Fruit fly (Drosophila melanogaster): ENCODE measurements around the gene wge.

DNA sequence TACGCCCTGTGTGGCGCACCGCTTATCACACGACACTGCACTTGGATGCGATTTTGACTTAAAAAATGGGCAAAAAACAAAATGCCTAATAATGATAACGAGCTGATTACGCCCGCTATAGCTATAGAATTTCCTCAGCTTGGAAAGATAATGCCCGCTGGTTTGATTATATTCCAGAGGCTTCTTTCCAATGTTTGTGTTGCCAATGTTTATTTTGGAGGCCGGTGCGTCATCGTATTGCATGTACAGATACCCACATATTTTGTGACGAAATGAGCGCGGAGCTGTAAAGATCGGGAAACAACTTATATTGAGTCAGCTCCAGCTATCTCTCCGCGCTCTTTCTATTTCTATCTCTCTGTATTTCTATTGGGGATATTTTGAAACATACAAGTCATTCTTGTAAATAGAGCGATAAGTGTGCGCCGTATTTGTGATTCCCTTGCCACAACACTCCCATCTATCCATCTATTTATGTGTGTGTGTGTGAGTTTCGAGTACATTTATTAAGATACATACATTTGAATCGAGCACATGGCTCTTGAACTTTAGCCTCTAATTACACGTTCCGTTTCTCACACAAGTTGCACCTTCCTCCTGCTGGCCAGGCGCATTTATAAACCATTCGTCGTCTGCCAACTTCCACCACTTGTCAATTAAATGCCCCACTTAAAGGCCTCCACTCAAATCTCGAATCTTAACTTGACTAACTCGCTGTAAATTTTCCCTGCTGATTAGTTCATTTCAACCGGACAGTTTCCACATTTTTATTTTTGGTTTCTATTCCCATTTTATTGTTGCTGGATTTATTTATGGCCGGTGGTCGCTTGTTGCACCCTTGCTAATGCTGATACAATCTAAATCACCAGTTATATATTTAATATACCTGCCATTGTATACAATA, 36.7 kb downstream of the wge start:
- peak; percentile 13 to 91 for TF ChIP-seq cnc (optimal IDR thresholded peaks at IDR 0.05)
- no peak for TF ChIP-seq bab1 (GFP tag; optimal IDR thresholded peaks at IDR 0.05)
- no peak for TF ChIP-seq CG11617 (GFP tag; optimal IDR thresholded peaks at IDR 0.05)
- TF ChIP-seq CG7045 (GFP tag; optimal IDR thresholded peaks at IDR 0.05) = peak; percentile 41
- TF ChIP-seq CG7101 (tag; optimal IDR thresholded peaks at IDR 0.05) = peak; percentile 23
